Worm (Caenorhabditis elegans): Measurements from ENCODE around the gene T05C1.3.

ce11 chrII:4517254-4517653 lies 28.1 kb upstream of the T05C1.3 start:
- no peak for TF ChIP-seq ZK185.1 (tag; optimal IDR thresholded peaks at IDR 0.05; ENCODE audit: poor library complexity, severe bottlenecking)
- no peak for TF ChIP-seq snpc-4 (GFP tag; optimal IDR thresholded peaks at IDR 0.05)
- no peak for TF ChIP-seq snpc-4 (tag; optimal IDR thresholded peaks at IDR 0.05)
- no peak for TF ChIP-seq tbx-9 (tag; optimal IDR thresholded peaks at IDR 0.05; ENCODE audit: borderline replicate concordance)
- no peak for TF ChIP-seq bed-2 (GFP tag; IDR thresholded peaks at IDR 0.05)
- TF ChIP-seq B0261.1 (tag; optimal IDR thresholded peaks at IDR 0.05), result no peak
- no peak for TF ChIP-seq hmg-1.2 (GFP tag; IDR thresholded peaks at IDR 0.05)
- no peak for TF ChIP-seq zim-3 (tag; optimal IDR thresholded peaks at IDR 0.05)
- TF ChIP-seq ceh-58 (GFP tag; IDR thresholded peaks at IDR 0.05), result no peak
- no peak for TF ChIP-seq F22D6.2 (tag; optimal IDR thresholded peaks at IDR 0.05)
- no peak for TF ChIP-seq efl-1 (GFP tag; optimal IDR thresholded peaks at IDR 0.05)
- no peak for TF ChIP-seq bed-1 (GFP tag; IDR thresholded peaks at IDR 0.05)
- no peak for TF ChIP-seq let-526 (GFP tag; IDR thresholded peaks at IDR 0.05)

Data from whole organism, young adult.